Fruit fly (Drosophila melanogaster): ENCODE measurements around the gene Cyp4ae1.

- TF ChIP-seq disco-r (GFP tag; optimal IDR thresholded peaks at IDR 0.05) (no peak), Pdp1 (GFP tag; optimal IDR thresholded peaks at IDR 0.05) (no peak), Rx (GFP tag; IDR thresholded peaks at IDR 0.05) (no peak), fru (optimal IDR thresholded peaks at IDR 0.05) (no peak), CG34422 (GFP tag; IDR thresholded peaks at IDR 0.05) (no peak), CG13296 (GFP tag; optimal IDR thresholded peaks at IDR 0.05) (no peak), crp (GFP tag; optimal IDR thresholded peaks at IDR 0.05) (no peak), Hr78 (GFP tag; optimal IDR thresholded peaks at IDR 0.05) (no peak), C15 (GFP tag; IDR thresholded peaks at IDR 0.05) (no peak)
These were observed 15.0 kb downstream of the Cyp4ae1 start, which contains the start of gene CG14053 for dm6 chrX:2193809-2194207.
